Worm (Caenorhabditis elegans) whole organism, L4/young adult: ENCODE results near the gene srbc-22.

ENCODE experiments used
- W03F9.2 ChIP-seq: fragments of 150-350 bp; optimal IDR thresholded peaks from 2 replicates; lab custom pipeline; 2014; ENCODE audit warnings: missing biosample characterization, missing genetic modification characterization
- dao-5 ChIP-seq: sonication (generic microtip); optimal IDR thresholded peaks from 2 replicates; lab custom pipeline; 2016; ENCODE audit warnings: missing genotype, missing genetic modification characterization, moderate library complexity, missing compliant biosample characterization
- him-1 ChIP-seq: sonication (generic microtip); optimal IDR thresholded peaks from 2 replicates; lab custom pipeline; 2016; ENCODE audit warnings: missing genotype, missing genetic modification reagents, missing genetic modification characterization, missing compliant biosample characterization

- TF ChIP-seq him-1 (tag; lab: Kevin White, UChicago): no peak
- TF ChIP-seq dao-5 (tag; lab: Kevin White, UChicago): no peak
- TF ChIP-seq W03F9.2: no peak
Measured at ce11 chrV:2153274-2153673, 3.7 kb upstream of the srbc-22 start, which contains the start of gene srbc-23.
